Worm (Caenorhabditis elegans) whole organism, late embryonic: ENCODE data around the gene str-47.

Experiments used
- T23F11.4 ChIP-seq: fragments of 200-800 bp; sonication (Bioruptor generic); optimal IDR thresholded peaks from 2 replicates; lab custom pipeline; 2018; ENCODE audit warnings: mild to moderate bottlenecking, missing genetic modification characterization, missing compliant biosample characterization
- ama-1 ChIP-seq: fragments of 150-350 bp; optimal IDR thresholded peaks from 2 replicates; lab custom pipeline; 2014
- ceh-19 ChIP-seq: fragments of 200-800 bp; sonication (Bioruptor generic); optimal IDR thresholded peaks from 2 replicates; lab custom pipeline; 2018; ENCODE audit warnings: mild to moderate bottlenecking, missing genetic modification characterization, missing compliant biosample characterization
- fkh-10 ChIP-seq: fragments of 150-350 bp; optimal IDR thresholded peaks from 2 replicates; lab custom pipeline; 2014; ENCODE audit warnings: missing biosample characterization, missing genetic modification reagents, missing genetic modification characterization
- unc-86 ChIP-seq: sonication (generic microtip); optimal IDR thresholded peaks from 2 replicates; lab custom pipeline; 2016; ENCODE audit warnings: missing genetic modification characterization, missing compliant biosample characterization

- TF ChIP-seq unc-86 (no peak), ama-1 (lab: Kevin White, UChicago) (no peak), T23F11.4 (GFP tag; lab: Kevin White, UChicago) (no peak), fkh-10 (GFP tag; lab: Kevin White, UChicago) (no peak), ceh-19 (GFP tag; lab: Kevin White, UChicago) (no peak)
Observed at ce11 chrV:7647147-7647546, 1.6 kb downstream of the str-47 start.
